Worm (Caenorhabditis elegans) whole organism, young adult: ENCODE data around the gene rpl-22.

Experiments used
- B0261.1 ChIP-seq: sonication (generic microtip); optimal IDR thresholded peaks from 2 replicates; lab custom pipeline; 2016; ENCODE audit warnings: mild to moderate bottlenecking, missing genetic modification characterization, moderate library complexity, missing compliant biosample characterization
- F10E7.11 ChIP-seq: sonication (generic microtip); optimal IDR thresholded peaks from 2 replicates; lab custom pipeline; 2017; ENCODE audit warnings: mild to moderate bottlenecking, missing genetic modification characterization, moderate library complexity, missing compliant biosample characterization
- F39B2.1 ChIP-seq: fragments of 200-800 bp; sonication (Bioruptor generic); IDR thresholded peaks from 2 replicates; pipeline ENCODE4 v1.3.6; 2022; ENCODE audit warnings: missing genetic modification reagents, missing genetic modification characterization, missing compliant biosample characterization
- F52B5.7 ChIP-seq: sonication (generic microtip); optimal IDR thresholded peaks from 2 replicates; lab custom pipeline; 2016; ENCODE audit warnings: mild to moderate bottlenecking, missing genetic modification characterization, missing compliant biosample characterization
- K12H6.12 ChIP-seq: fragments of 200-800 bp; sonication (Bioruptor generic); optimal IDR thresholded peaks from 2 replicates; lab custom pipeline; 2018; ENCODE audit warnings: mild to moderate bottlenecking, missing genetic modification characterization, missing compliant biosample characterization
- T07F8.4 ChIP-seq: sonication (generic microtip); optimal IDR thresholded peaks from 2 replicates; lab custom pipeline; 2016; ENCODE audit warnings: mild to moderate bottlenecking, missing genetic modification characterization, moderate library complexity, missing compliant biosample characterization
- Y56A3A.18 ChIP-seq: fragments of 200-800 bp; sonication (Bioruptor generic); IDR thresholded peaks from 2 replicates; pipeline ENCODE4 v1.3.6; 2022; ENCODE audit warnings: missing genetic modification reagents, missing genetic modification characterization, missing compliant biosample characterization
- Y67H2A.10 ChIP-seq: fragments of 200-800 bp; sonication (Bioruptor generic); conservative IDR thresholded peaks from 2 replicates; pipeline ENCODE4 v1.3.6; 2022; ENCODE audit warnings: missing genetic modification reagents, missing genetic modification characterization, missing compliant biosample characterization
- ZK185.1 ChIP-seq: sonication (generic microtip); optimal IDR thresholded peaks from 2 replicates; lab custom pipeline; 2016; ENCODE audit warnings: mild to moderate bottlenecking, missing genetic modification characterization, missing compliant biosample characterization; ENCODE audit not compliant: poor library complexity, severe bottlenecking
- akir-1 ChIP-seq: fragments of 200-800 bp; sonication (Bioruptor generic); optimal IDR thresholded peaks from 2 replicates; lab custom pipeline; 2018; ENCODE audit warnings: mild to moderate bottlenecking, missing genetic modification characterization, moderate library complexity, missing compliant biosample characterization
- aptf-2 ChIP-seq: fragments of 200-800 bp; sonication (Bioruptor generic); conservative IDR thresholded peaks from 2 replicates; pipeline ENCODE4 v1.3.6; 2022; ENCODE audit warnings: missing genetic modification reagents, missing genetic modification characterization, missing compliant biosample characterization
- atf-7 ChIP-seq: sonication (generic microtip); optimal IDR thresholded peaks from 2 replicates; lab custom pipeline; 2017; ENCODE audit warnings: mild to moderate bottlenecking, missing genetic modification characterization, missing compliant biosample characterization
- attf-6 ChIP-seq: fragments of 200-800 bp; sonication (Bioruptor generic); IDR thresholded peaks from 2 replicates; pipeline ENCODE4 v1.3.6; 2022; ENCODE audit warnings: missing genetic modification reagents, missing genetic modification characterization, missing compliant biosample characterization
- bed-1 ChIP-seq: fragments of 200-800 bp; sonication (Bioruptor generic); IDR thresholded peaks from 2 replicates; pipeline ENCODE4 v1.3.6; 2022; ENCODE audit warnings: missing genetic modification reagents, missing genetic modification characterization, missing compliant biosample characterization
- cebp-2 ChIP-seq: fragments of 200-800 bp; sonication (Bioruptor generic); IDR thresholded peaks from 2 replicates; pipeline ENCODE4 v1.3.6; 2022; ENCODE audit warnings: missing genetic modification characterization, missing compliant biosample characterization
- ceh-100 ChIP-seq: fragments of 200-800 bp; sonication (Bioruptor generic); IDR thresholded peaks from 2 replicates; pipeline ENCODE4 v1.3.6; 2022; ENCODE audit warnings: missing genetic modification reagents, missing genetic modification characterization, missing compliant biosample characterization
- ceh-27 ChIP-seq: fragments of 200-800 bp; sonication (Bioruptor generic); optimal IDR thresholded peaks from 2 replicates; lab custom pipeline; 2018; ENCODE audit warnings: mild to moderate bottlenecking, missing genetic modification characterization, moderate library complexity, missing compliant biosample characterization
- ceh-79 ChIP-seq: sonication (generic microtip); optimal IDR thresholded peaks from 2 replicates; lab custom pipeline; 2017; ENCODE audit warnings: mild to moderate bottlenecking, missing genetic modification characterization, missing compliant biosample characterization
- dpl-1 ChIP-seq: fragments of 150-350 bp; optimal IDR thresholded peaks from 2 replicates; lab custom pipeline; 2014; ENCODE audit warnings: missing biosample characterization, missing genetic modification reagents, missing genetic modification characterization
- efl-1 ChIP-seq: fragments of 150-350 bp; optimal IDR thresholded peaks from 2 replicates; lab custom pipeline; 2014; ENCODE audit warnings: missing biosample characterization, missing genetic modification reagents, missing genetic modification characterization
- egl-18 ChIP-seq: fragments of 200-800 bp; sonication (Bioruptor generic); IDR thresholded peaks from 2 replicates; pipeline ENCODE4 v1.3.6; 2022; ENCODE audit warnings: missing genetic modification reagents, missing genetic modification characterization, missing compliant biosample characterization
- egrh-3 ChIP-seq: fragments of 200-800 bp; sonication (Bioruptor generic); IDR thresholded peaks from 2 replicates; pipeline ENCODE4 v1.3.6; 2022; ENCODE audit warnings: missing genetic modification reagents, missing genetic modification characterization, missing compliant biosample characterization
- hmg-1.2 ChIP-seq: fragments of 200-800 bp; sonication (Bioruptor generic); IDR thresholded peaks from 2 replicates; pipeline ENCODE4 v1.3.6; 2022; ENCODE audit warnings: missing genetic modification reagents, missing genetic modification characterization, missing compliant biosample characterization
- let-526 ChIP-seq: fragments of 200-800 bp; sonication (Bioruptor generic); IDR thresholded peaks from 2 replicates; pipeline ENCODE4 v1.3.6; 2022; ENCODE audit warnings: missing genetic modification reagents, missing genetic modification characterization, missing compliant biosample characterization
- lin-26 ChIP-seq: fragments of 200-800 bp; sonication (Bioruptor generic); IDR thresholded peaks from 2 replicates; pipeline ENCODE4 v1.3.6; 2022; ENCODE audit warnings: missing genetic modification reagents, missing genetic modification characterization, missing compliant biosample characterization
- lin-40 ChIP-seq: sonication (generic microtip); optimal IDR thresholded peaks from 2 replicates; lab custom pipeline; 2016; ENCODE audit warnings: missing genetic modification characterization, mild to moderate bottlenecking, missing compliant biosample characterization, missing genotype, missing genetic modification reagents
- lin-54 ChIP-seq: fragments of 200-800 bp; sonication (Bioruptor generic); optimal IDR thresholded peaks from 2 replicates; lab custom pipeline; 2018; ENCODE audit warnings: mild to moderate bottlenecking, missing genetic modification characterization, missing compliant biosample characterization
- lsy-27 ChIP-seq: sonication (generic microtip); optimal IDR thresholded peaks from 2 replicates; lab custom pipeline; 2017; ENCODE audit warnings: missing genetic modification characterization, mild to moderate bottlenecking, missing compliant biosample characterization, antibody characterized with exemption, missing genotype, borderline replicate concordance; ENCODE audit not compliant: insufficient read depth
- madf-10 ChIP-seq: sonication (generic microtip); optimal IDR thresholded peaks from 2 replicates; lab custom pipeline; 2016; ENCODE audit warnings: mild to moderate bottlenecking, missing genetic modification characterization, missing compliant biosample characterization
- madf-8 ChIP-seq: fragments of 200-800 bp; sonication (Bioruptor generic); conservative IDR thresholded peaks from 2 replicates; pipeline ENCODE4 v1.3.6; 2022; ENCODE audit warnings: missing genetic modification reagents, missing genetic modification characterization, missing compliant biosample characterization
- mes-4 ChIP-seq: sonication (generic microtip); optimal IDR thresholded peaks from 2 replicates; lab custom pipeline; 2016; ENCODE audit warnings: missing genotype, missing genetic modification characterization, missing compliant biosample characterization
- mxl-1 ChIP-seq: sonication (generic microtip); optimal IDR thresholded peaks from 2 replicates; lab custom pipeline; 2016; ENCODE audit warnings: missing genetic modification characterization, missing compliant biosample characterization
- nfya-1 ChIP-seq: sonication (generic microtip); optimal IDR thresholded peaks from 2 replicates; lab custom pipeline; 2017; ENCODE audit warnings: antibody characterized with exemption, missing compliant biosample characterization, missing genetic modification characterization, borderline replicate concordance; ENCODE audit not compliant: insufficient read depth
- nhr-179 ChIP-seq: sonication (generic microtip); optimal IDR thresholded peaks from 2 replicates; lab custom pipeline; 2016; ENCODE audit warnings: mild to moderate bottlenecking, missing genetic modification characterization, missing compliant biosample characterization
- nhr-27 ChIP-seq: fragments of 200-800 bp; sonication (Bioruptor generic); optimal IDR thresholded peaks from 2 replicates; lab custom pipeline; 2018; ENCODE audit warnings: mild to moderate bottlenecking, missing genetic modification characterization, moderate library complexity, missing compliant biosample characterization
- pbrm-1 ChIP-seq: fragments of 200-800 bp; sonication (Bioruptor generic); IDR thresholded peaks from 2 replicates; pipeline ENCODE4 v1.3.6; 2022; ENCODE audit warnings: missing genetic modification reagents, missing genetic modification characterization, missing compliant biosample characterization
- repo-1 ChIP-seq: sonication (generic microtip); optimal IDR thresholded peaks from 2 replicates; lab custom pipeline; 2017; ENCODE audit warnings: mild to moderate bottlenecking, missing genetic modification characterization, missing compliant biosample characterization
- sea-2 ChIP-seq: fragments of 200-800 bp; sonication (Bioruptor generic); IDR thresholded peaks from 2 replicates; pipeline ENCODE4 v1.3.6; 2022; ENCODE audit warnings: missing genetic modification characterization, missing compliant biosample characterization
- somi-1 ChIP-seq: fragments of 200-800 bp; sonication (Bioruptor generic); optimal IDR thresholded peaks from 2 replicates; lab custom pipeline; 2018; ENCODE audit warnings: mild to moderate bottlenecking, missing genetic modification characterization, missing compliant biosample characterization
- unc-62 ChIP-seq: fragments of 150-350 bp; optimal IDR thresholded peaks from 2 replicates; lab custom pipeline; 2014; ENCODE audit warnings: missing biosample characterization, missing genetic modification reagents, missing genetic modification characterization
- zfh-2 ChIP-seq: fragments of 200-800 bp; sonication (Bioruptor generic); conservative IDR thresholded peaks from 2 replicates; pipeline ENCODE4 v1.3.6; 2022; ENCODE audit warnings: missing genetic modification reagents, missing genetic modification characterization, missing compliant biosample characterization
- ztf-18 ChIP-seq: sonication (generic microtip); optimal IDR thresholded peaks from 2 replicates; lab custom pipeline; 2016; ENCODE audit warnings: missing genotype, mild to moderate bottlenecking, missing genetic modification characterization, missing compliant biosample characterization
- ztf-6 ChIP-seq: fragments of 200-800 bp; sonication (Bioruptor generic); IDR thresholded peaks from 2 replicates; pipeline ENCODE4 v1.3.6; 2022; ENCODE audit warnings: missing genetic modification reagents, missing genetic modification characterization, missing compliant biosample characterization

The rpl-22 gene

DNA sequence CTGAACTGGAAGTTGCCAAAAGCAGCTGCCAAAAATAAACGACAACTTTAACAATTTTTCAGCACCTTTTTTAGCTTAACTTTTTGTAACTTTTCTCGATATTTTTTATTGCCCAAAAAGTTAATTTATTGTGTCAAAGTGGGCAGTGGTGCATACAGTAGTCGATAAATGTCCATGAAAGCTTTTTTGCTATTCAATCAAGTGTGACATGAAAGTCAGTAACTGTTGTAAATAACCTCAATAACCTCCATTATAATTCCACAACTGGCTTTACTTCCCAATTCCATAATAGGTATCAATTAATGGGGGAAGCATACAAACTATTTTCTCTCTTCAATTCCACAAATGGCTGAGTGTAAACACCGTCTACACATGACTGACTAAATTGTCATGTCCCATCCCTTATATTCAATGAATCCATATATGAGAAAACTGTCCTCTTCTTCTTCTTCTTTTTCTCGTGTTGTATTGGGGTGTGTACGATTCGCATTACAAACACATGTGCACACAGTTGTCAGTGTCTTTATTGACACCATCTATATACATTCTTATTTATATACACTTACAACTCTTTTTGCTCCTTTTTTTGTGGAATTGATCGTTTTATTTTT lies 7.1 kb upstream of the rpl-22 start:
- TF ChIP-seq ztf-6 (GFP tag; lab: Robert Waterston, UW) (no peak), cebp-2 (GFP tag; lab: Robert Waterston, UW) (no peak), mes-4 (tag; lab: Kevin White, UChicago) (no peak), egrh-3 (GFP tag; lab: Robert Waterston, UW) (no peak), nhr-27 (tag; lab: Kevin White, UChicago) (no peak), aptf-2 (GFP tag; lab: Robert Waterston, UW) (no peak), F10E7.11 (tag; lab: Kevin White, UChicago) (no peak), madf-8 (GFP tag; lab: Robert Waterston, UW) (no peak), efl-1 (no peak), K12H6.12 (tag; lab: Kevin White, UChicago) (no peak), repo-1 (no peak), pbrm-1 (no peak), lin-26 (GFP tag; lab: Robert Waterston, UW) (no peak), akir-1 (no peak), F52B5.7 (tag; lab: Kevin White, UChicago) (no peak)

DNA sequence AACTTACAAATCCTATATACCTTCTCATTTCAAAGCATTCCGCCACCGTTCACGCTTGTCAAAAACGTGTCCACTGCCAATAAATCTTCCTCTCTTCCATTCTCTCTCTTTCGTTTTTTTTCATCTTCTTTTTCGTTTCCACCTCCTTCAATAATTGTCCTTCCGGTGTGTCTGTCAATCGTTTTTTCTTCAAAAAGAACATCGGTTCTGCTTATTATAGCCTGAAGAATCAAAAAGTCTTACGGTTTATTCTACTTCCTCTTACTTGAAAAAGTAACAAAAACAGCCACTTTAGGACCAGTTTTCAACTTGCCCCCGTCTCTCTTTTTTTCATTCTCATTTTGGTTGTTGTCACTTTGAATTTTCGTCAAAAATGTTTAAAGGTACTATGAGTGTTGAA lies 6.2 kb upstream of the rpl-22 start:
- TF ChIP-seq nhr-27 (tag; lab: Kevin White, UChicago) (no peak), unc-62 (GFP tag; lab: Kevin White, UChicago) (peak; percentile 37), F10E7.11 (tag; lab: Kevin White, UChicago) (no peak), ceh-27 (GFP tag; lab: Kevin White, UChicago) (peak; percentile 47), attf-6 (GFP tag; lab: Robert Waterston, UW) (no peak), lin-40 (tag; lab: Kevin White, UChicago) (peak; percentile 45)

DNA sequence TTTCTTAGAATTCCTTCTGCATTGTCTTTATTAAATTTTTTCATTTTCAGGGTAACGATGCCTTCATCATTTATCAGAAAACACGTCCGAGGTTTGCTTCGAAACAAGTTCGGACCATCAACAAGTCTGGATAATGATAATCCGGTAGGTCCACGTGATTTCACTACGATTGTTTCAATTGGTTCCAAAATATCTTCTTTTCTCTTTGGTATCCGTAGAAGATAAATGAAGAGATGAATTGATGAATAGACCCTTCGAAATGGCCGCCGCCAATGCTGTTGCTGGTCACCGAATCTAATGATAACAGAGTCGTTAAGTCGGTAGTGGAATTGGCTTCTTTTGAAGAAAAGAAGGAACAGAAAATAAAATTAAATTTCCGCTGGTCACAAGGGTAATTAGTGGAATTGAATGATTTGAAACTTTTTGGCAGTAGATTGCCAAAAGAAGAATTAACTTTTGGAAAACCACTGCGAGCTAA lies 5.5 kb upstream of the rpl-22 start, which contains the start of gene F33G12.6:
TSS of gene F33G12.6 (plus strand) at position 51 of the 478 bp plus-strand sequence.
- TF ChIP-seq efl-1 (no peak), somi-1 (no peak), zfh-2 (GFP tag; lab: Robert Waterston, UW) (no peak), lsy-27 (no peak), F39B2.1 (GFP tag; lab: Robert Waterston, UW) (no peak), ceh-100 (no peak)
- TF ChIP-seq, all 124 proteins: peak for 0

DNA sequence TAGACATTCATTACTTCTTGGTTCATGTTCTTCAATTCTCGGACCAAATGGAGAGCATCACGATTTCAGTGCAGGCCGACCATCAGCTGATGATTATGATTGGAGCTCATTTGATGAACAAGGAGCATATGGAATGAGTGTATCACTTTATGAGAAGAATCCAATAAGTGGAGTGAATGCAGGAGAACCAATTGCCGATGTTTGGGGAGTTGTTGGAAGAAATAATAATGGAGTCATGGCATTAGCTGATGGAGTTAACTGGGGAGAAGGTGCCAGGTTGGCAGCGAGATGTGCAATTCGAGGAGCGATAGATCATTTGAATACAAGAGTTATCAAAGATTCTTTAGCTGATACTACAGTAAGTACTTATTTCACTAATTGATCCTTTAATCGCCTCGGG lies 4.6 kb upstream of the rpl-22 start:
- TF ChIP-seq bed-1 (GFP tag; lab: Robert Waterston, UW), result no peak

DNA sequence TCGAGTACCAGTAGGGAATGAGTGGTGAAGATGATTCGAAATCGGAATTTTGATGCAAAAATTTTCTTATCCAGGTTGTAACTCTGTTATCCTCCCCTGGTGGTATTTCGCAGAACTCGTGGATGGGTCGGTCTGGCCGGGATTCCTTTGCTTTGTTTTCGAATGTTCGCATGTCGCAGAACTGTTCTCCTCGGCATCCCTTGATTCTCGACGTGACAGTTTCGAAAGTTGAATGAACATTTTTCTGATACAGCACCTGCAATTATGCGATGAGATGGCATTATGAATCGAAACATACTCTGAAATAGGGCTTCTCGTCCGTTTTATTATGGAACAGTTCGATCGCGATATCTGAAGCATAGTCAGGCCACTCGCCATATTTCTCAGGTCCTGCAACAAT lies 838 bp downstream of the rpl-22 start:
- TF ChIP-seq lin-54 (GFP tag; lab: Kevin White, UChicago) (peak; percentile 35), egl-18 (GFP tag; lab: Robert Waterston, UW) (no peak), ZK185.1 (tag; lab: Kevin White, UChicago) (no peak), T07F8.4 (no peak), let-526 (GFP tag; lab: Robert Waterston, UW) (no peak), dpl-1 (no peak), ceh-79 (tag; lab: Kevin White, UChicago) (no peak), nhr-179 (tag; lab: Kevin White, UChicago) (no peak), ztf-6 (GFP tag; lab: Robert Waterston, UW) (no peak), ztf-18 (tag; lab: Kevin White, UChicago) (no peak), nfya-1 (tag; lab: Kevin White, UChicago) (no peak), B0261.1 (no peak), hmg-1.2 (GFP tag; lab: Robert Waterston, UW) (no peak), madf-10 (tag; lab: Kevin White, UChicago) (no peak), sea-2 (no peak), Y56A3A.18 (no peak), mxl-1 (tag; lab: Kevin White, UChicago) (no peak), atf-7 (tag; lab: Kevin White, UChicago) (no peak), Y67H2A.10 (GFP tag; lab: Robert Waterston, UW) (no peak), ceh-27 (GFP tag; lab: Kevin White, UChicago) (no peak)
